Worm (Caenorhabditis elegans): ENCODE data around the gene bre-2.

bre-2 gene

DNA sequence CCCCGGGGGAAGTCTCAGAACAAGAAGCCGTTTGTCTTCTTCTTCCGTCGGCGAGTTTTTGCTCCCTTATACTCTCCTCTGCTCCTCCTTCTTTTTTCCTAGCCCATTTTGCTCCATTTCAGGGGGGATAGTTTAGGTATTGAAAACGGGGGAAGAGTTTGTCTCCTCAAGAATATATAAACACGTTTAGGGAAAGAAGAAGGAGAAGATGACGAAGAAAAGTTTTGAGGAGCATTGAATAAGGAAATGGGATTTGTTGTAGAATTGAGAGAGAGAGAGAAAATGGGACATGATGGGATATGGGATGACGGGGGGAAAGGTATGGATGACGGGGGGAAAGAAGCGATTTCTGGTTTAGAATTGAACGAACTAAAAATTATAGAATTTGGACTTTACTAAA, 16.0 kb downstream of the bre-2 start:
- TF ChIP-seq dao-5 (tag; optimal IDR thresholded peaks at IDR 0.05) (no peak), him-1 (tag; optimal IDR thresholded peaks at IDR 0.05) (no peak), W03F9.2 (tag; optimal IDR thresholded peaks at IDR 0.05) (no peak)

ce11 chrIII:13119520-13119919, 19.9 kb downstream of the bre-2 start, which contains the start of gene zig-8:
TSS of gene zig-8 (plus strand) at chrIII:13119820.
- TF ChIP-seq dao-5 (tag; optimal IDR thresholded peaks at IDR 0.05) (no peak), him-1 (tag; optimal IDR thresholded peaks at IDR 0.05) (no peak), W03F9.2 (tag; optimal IDR thresholded peaks at IDR 0.05) (no peak)

DNA sequence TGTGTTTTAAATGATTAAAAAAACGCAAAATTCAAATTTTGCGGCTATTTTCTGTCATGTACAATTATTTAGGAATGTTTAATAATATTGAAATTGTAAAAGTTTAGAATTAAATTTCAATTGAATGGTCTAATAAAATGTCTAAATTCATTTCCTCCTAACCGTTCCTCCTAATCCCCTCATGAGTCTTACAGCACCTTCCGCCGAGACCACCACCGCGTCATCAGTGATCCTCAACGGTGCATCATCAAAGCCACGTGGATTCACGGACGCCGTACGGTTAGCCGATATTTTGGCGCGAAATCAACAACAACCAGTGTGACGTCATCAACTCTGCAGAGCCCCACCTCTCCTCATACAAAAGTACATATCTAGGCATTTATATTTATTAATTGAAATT, 21.0 kb downstream of the bre-2 start:
- TF ChIP-seq dao-5 (tag; optimal IDR thresholded peaks at IDR 0.05) = no peak
- no peak for TF ChIP-seq W03F9.2 (tag; optimal IDR thresholded peaks at IDR 0.05)
- no peak for TF ChIP-seq him-1 (tag; optimal IDR thresholded peaks at IDR 0.05)

- TF ChIP-seq W03F9.2 (tag; optimal IDR thresholded peaks at IDR 0.05) (no peak), dao-5 (tag; optimal IDR thresholded peaks at IDR 0.05) (no peak), him-1 (tag; optimal IDR thresholded peaks at IDR 0.05) (no peak)
Observed at ce11 chrIII:13107307-13107706, 32.1 kb downstream of the bre-2 start, which contains the start of gene dhhc-8. TSS of gene dhhc-8 (plus strand) at chrIII:13107607.

DNA sequence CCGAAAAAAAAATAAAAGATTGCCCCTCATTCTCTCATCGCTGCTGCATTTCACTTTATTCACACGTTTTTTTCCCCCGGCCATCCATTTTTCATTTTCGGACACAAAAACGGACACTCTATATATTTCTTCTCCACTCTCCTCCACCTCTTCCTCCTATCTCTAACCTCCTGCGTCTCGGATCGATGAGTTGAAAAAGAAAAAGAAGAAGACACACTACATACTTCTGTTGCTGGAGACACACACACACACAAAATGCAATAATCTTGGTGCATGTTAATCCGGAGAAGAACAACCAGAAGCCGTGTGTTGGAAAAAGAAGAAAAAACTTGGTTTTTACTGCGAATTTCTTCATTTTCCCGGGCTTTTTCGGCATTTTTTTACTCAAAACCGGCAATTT, 33.5 kb downstream of the bre-2 start:
- TF ChIP-seq dao-5 (tag; optimal IDR thresholded peaks at IDR 0.05) = no peak
- TF ChIP-seq W03F9.2 (tag; optimal IDR thresholded peaks at IDR 0.05) = no peak
- no peak for TF ChIP-seq him-1 (tag; optimal IDR thresholded peaks at IDR 0.05)

DNA sequence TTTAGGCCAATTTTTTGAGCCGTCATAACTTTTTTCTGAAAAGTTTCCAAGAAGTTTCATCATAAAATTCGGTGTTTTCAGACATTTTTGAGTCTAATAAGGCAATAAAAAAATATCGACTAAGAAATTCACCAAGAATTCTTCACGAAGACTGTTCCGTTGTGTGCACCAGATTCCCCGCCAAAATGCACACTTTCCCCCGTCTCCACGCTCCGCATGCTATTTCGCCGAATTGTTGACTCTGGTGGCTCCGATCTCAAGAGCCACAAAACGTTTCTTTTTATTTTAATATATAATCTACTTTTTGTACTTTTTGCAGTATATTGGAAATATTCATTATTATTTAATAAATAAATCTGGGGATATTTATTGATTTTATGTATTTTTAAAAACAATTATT, 33.9 kb downstream of the bre-2 start:
- TF ChIP-seq dao-5 (tag; optimal IDR thresholded peaks at IDR 0.05) = no peak
- TF ChIP-seq W03F9.2 (tag; optimal IDR thresholded peaks at IDR 0.05) = no peak
- TF ChIP-seq him-1 (tag; optimal IDR thresholded peaks at IDR 0.05) = no peak

- TF ChIP-seq dao-5 (tag; optimal IDR thresholded peaks at IDR 0.05) (no peak), W03F9.2 (tag; optimal IDR thresholded peaks at IDR 0.05) (peak; percentile 17)
Observed at ce11 chrIII:13104410-13104809, 35.0 kb downstream of the bre-2 start.

- TF ChIP-seq dao-5 (tag; optimal IDR thresholded peaks at IDR 0.05) (no peak), W03F9.2 (tag; optimal IDR thresholded peaks at IDR 0.05) (no peak)
Observed at ce11 chrIII:13103980-13104379, 35.4 kb downstream of the bre-2 start.

DNA sequence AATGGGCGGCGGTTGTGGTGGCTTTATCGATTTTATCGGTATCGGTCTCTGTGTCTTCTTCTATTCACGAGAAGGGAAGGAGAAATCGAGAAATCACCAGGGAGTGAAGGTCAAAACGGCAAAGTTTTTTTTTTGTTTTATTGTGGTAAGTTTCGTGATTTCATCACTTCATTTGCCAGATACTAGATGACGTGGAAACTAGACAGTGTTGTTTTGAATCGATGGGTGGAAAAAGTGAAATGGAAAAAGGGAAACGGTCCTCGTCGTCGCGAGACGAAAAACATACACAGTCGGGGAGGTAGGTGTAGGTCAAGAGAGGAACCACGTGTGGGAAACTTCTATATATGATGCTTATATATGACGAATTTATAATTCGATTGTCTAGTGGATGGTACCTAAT, 38.4 kb downstream of the bre-2 start:
- TF ChIP-seq W03F9.2 (tag; optimal IDR thresholded peaks at IDR 0.05) = no peak

- TF ChIP-seq him-1 (tag; optimal IDR thresholded peaks at IDR 0.05) (no peak), dao-5 (tag; optimal IDR thresholded peaks at IDR 0.05) (no peak), W03F9.2 (tag; optimal IDR thresholded peaks at IDR 0.05) (no peak)
Observed at ce11 chrIII:13099190-13099875, 40.1 kb downstream of the bre-2 start, which contains the start of gene pqn-83. TSS of gene pqn-83 (minus strand) at chrIII:13099461.

DNA sequence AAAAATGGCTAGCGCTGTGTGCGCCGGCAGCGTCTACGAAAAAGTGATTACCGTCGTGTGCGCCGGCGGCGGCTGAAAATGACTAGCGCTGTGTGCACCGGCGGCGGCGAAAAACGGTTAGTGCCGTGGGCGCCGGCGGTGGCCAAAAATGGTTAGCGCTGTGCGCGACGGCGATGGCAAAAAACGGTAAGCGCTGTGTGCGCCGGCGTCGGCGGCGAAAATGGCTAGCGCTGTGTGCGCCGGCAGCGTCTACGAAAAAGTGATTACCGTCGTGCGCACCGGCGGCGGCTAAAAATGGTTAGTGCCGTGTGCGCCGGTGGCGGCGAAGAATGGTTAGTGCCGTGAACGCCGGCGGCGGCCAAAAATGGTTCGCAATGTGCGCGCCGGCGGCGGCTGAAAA, 47.1 kb downstream of the bre-2 start:
- TF ChIP-seq dao-5 (tag; optimal IDR thresholded peaks at IDR 0.05) (no peak), W03F9.2 (tag; optimal IDR thresholded peaks at IDR 0.05) (no peak), him-1 (tag; optimal IDR thresholded peaks at IDR 0.05) (no peak)

DNA sequence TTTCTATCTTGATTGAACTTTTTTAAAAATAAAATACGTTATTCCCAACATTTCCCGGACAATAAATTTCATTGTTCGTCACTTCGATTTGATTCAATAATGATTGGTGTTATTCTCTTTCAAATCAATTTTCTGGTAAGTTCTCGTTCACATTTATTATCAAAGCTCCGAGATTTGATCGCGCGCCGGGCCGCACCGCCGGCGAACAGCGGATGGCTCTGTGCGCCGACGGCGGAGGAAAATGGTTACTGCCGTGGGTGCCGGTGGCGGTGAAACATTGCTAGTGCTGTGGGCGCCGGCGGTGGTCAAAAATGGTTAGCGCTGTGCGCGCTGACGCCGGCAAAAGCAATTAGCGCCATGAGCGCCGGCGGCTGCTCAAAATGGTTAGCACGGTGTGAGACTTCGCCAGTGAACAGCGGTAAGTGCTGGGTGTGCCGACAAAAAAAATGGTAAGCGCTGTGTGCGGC, 48.3 kb downstream of the bre-2 start, which contains the start of gene Y39E4B.13:
Y39E4B.13 (plus strand) TSS at position 51 of the 467 bp plus-strand sequence.
- TF ChIP-seq him-1 (tag; optimal IDR thresholded peaks at IDR 0.05) = no peak
- TF ChIP-seq W03F9.2 (tag; optimal IDR thresholded peaks at IDR 0.05) = no peak
- TF ChIP-seq dao-5 (tag; optimal IDR thresholded peaks at IDR 0.05) = no peak

DNA sequence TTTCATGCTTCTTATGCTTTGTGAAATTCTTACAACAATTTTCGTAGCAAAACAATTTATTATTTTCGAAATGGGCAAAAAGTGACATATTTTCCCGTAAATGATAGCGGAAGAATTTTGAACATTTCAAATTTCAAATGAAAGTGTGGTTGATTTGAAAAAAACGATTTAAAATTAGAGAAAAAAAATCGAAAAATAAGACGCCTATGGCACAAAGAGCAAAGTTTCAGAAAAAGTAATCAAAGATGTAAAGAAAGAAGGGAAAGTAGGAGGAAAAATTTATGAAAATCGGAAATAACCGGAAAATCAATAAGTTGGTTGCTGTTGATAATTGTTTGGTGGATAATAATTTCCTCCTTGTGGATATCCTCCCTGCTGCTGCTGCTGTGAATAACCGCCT, 52.0 kb downstream of the bre-2 start:
- no peak for TF ChIP-seq W03F9.2 (tag; optimal IDR thresholded peaks at IDR 0.05)
- TF ChIP-seq him-1 (tag; optimal IDR thresholded peaks at IDR 0.05) = no peak
- no peak for TF ChIP-seq dao-5 (tag; optimal IDR thresholded peaks at IDR 0.05)

Measured in whole organism, L4/young adult.